Worm (Caenorhabditis elegans) whole organism, young adult: ENCODE data around the gene M162.5.
A peak's percentile ranks its signal among the peaks of the same experiment; 100 is the strongest.

ENCODE experiments used
- B0261.1 ChIP-seq: sonication (generic microtip); optimal IDR thresholded peaks from 2 replicates; lab custom pipeline; 2016; ENCODE audit warnings: mild to moderate bottlenecking, missing genetic modification characterization, moderate library complexity, missing compliant biosample characterization
- D2030.7 ChIP-seq: fragments of 200-800 bp; sonication (Bioruptor generic); IDR thresholded peaks from 2 replicates; pipeline ENCODE4 v1.3.6; 2022; ENCODE audit warnings: missing genetic modification reagents, missing genetic modification characterization, missing compliant biosample characterization
- F33H1.4 ChIP-seq: fragments of 200-800 bp; sonication (Bioruptor generic); IDR thresholded peaks from 2 replicates; pipeline ENCODE4 v1.3.6; 2022; ENCODE audit warnings: missing genetic modification reagents, missing genetic modification characterization, missing compliant biosample characterization
- F37B4.10 ChIP-seq: fragments of 200-800 bp; sonication (Bioruptor generic); IDR thresholded peaks from 2 replicates; pipeline ENCODE4 v1.3.6; 2022; ENCODE audit warnings: missing genetic modification characterization, missing compliant biosample characterization
- F57A8.1 ChIP-seq: fragments of 200-800 bp; sonication (Bioruptor generic); optimal IDR thresholded peaks from 2 replicates; lab custom pipeline; 2018; ENCODE audit warnings: mild to moderate bottlenecking, missing genetic modification characterization, moderate library complexity, missing compliant biosample characterization
- F57C9.4 ChIP-seq: sonication (generic microtip); optimal IDR thresholded peaks from 2 replicates; lab custom pipeline; 2017; ENCODE audit warnings: mild to moderate bottlenecking, missing genetic modification characterization, missing compliant biosample characterization
- Y53F4B.3 ChIP-seq: fragments of 200-800 bp; sonication (Bioruptor generic); IDR thresholded peaks from 2 replicates; pipeline ENCODE4 v1.3.6; 2022; ENCODE audit warnings: missing genetic modification reagents, missing genetic modification characterization, missing compliant biosample characterization
- Y56A3A.18 ChIP-seq: fragments of 200-800 bp; sonication (Bioruptor generic); IDR thresholded peaks from 2 replicates; pipeline ENCODE4 v1.3.6; 2022; ENCODE audit warnings: missing genetic modification reagents, missing genetic modification characterization, missing compliant biosample characterization
- Y67H2A.10 ChIP-seq: fragments of 200-800 bp; sonication (Bioruptor generic); conservative IDR thresholded peaks from 2 replicates; pipeline ENCODE4 v1.3.6; 2022; ENCODE audit warnings: missing genetic modification reagents, missing genetic modification characterization, missing compliant biosample characterization
- Y79H2A.3 ChIP-seq: fragments of 200-800 bp; sonication (Bioruptor generic); conservative IDR thresholded peaks from 2 replicates; pipeline ENCODE4 v1.3.6; 2022; ENCODE audit warnings: missing genetic modification reagents, missing genetic modification characterization, missing compliant biosample characterization
- akir-1 ChIP-seq: fragments of 200-800 bp; sonication (Bioruptor generic); optimal IDR thresholded peaks from 2 replicates; lab custom pipeline; 2018; ENCODE audit warnings: mild to moderate bottlenecking, missing genetic modification characterization, moderate library complexity, missing compliant biosample characterization
- aptf-2 ChIP-seq: fragments of 200-800 bp; sonication (Bioruptor generic); conservative IDR thresholded peaks from 2 replicates; pipeline ENCODE4 v1.3.6; 2022; ENCODE audit warnings: missing genetic modification reagents, missing genetic modification characterization, missing compliant biosample characterization
- bed-1 ChIP-seq: fragments of 200-800 bp; sonication (Bioruptor generic); IDR thresholded peaks from 2 replicates; pipeline ENCODE4 v1.3.6; 2022; ENCODE audit warnings: missing genetic modification reagents, missing genetic modification characterization, missing compliant biosample characterization
- ceh-58 ChIP-seq: fragments of 200-800 bp; sonication (Bioruptor generic); IDR thresholded peaks from 2 replicates; pipeline ENCODE4 v1.3.6; 2022; ENCODE audit warnings: missing genetic modification characterization, missing compliant biosample characterization
- die-1 ChIP-seq: sonication (generic microtip); optimal IDR thresholded peaks from 2 replicates; lab custom pipeline; 2016; ENCODE audit warnings: missing genotype, mild to moderate bottlenecking, missing genetic modification characterization, missing compliant biosample characterization
- dox-1 ChIP-seq: fragments of 200-800 bp; sonication (Bioruptor generic); IDR thresholded peaks from 2 replicates; pipeline ENCODE4 v1.3.6; 2022; ENCODE audit warnings: missing genetic modification reagents, missing genetic modification characterization, missing compliant biosample characterization
- hlh-12 ChIP-seq: sonication (generic microtip); optimal IDR thresholded peaks from 2 replicates; lab custom pipeline; 2016; ENCODE audit warnings: missing genetic modification characterization, missing compliant biosample characterization
- hlh-26 ChIP-seq: fragments of 200-800 bp; sonication (Bioruptor generic); conservative IDR thresholded peaks from 2 replicates; pipeline ENCODE4 v1.3.6; 2022; ENCODE audit warnings: missing genetic modification reagents, missing genetic modification characterization, missing compliant biosample characterization
- lin-26 ChIP-seq: fragments of 200-800 bp; sonication (Bioruptor generic); IDR thresholded peaks from 2 replicates; pipeline ENCODE4 v1.3.6; 2022; ENCODE audit warnings: missing genetic modification reagents, missing genetic modification characterization, missing compliant biosample characterization
- nfya-1 ChIP-seq: sonication (generic microtip); optimal IDR thresholded peaks from 2 replicates; lab custom pipeline; 2017; ENCODE audit warnings: antibody characterized with exemption, missing compliant biosample characterization, missing genetic modification characterization, borderline replicate concordance; ENCODE audit not compliant: insufficient read depth
- nhr-27 ChIP-seq: fragments of 200-800 bp; sonication (Bioruptor generic); optimal IDR thresholded peaks from 2 replicates; lab custom pipeline; 2018; ENCODE audit warnings: mild to moderate bottlenecking, missing genetic modification characterization, moderate library complexity, missing compliant biosample characterization
- nhr-80 ChIP-seq: sonication (generic microtip); optimal IDR thresholded peaks from 2 replicates; lab custom pipeline; 2016; ENCODE audit warnings: missing genetic modification characterization, missing compliant biosample characterization
- nhr-90 ChIP-seq: sonication (generic microtip); optimal IDR thresholded peaks from 2 replicates; lab custom pipeline; 2016; ENCODE audit warnings: missing genotype, mild to moderate bottlenecking, missing genetic modification characterization, missing compliant biosample characterization
- pha-4 ChIP-seq: fragments of 150-350 bp; sonication (generic microtip); optimal IDR thresholded peaks from 2 replicates; lab custom pipeline; 2014; ENCODE audit warnings: missing biosample characterization, missing genetic modification reagents, missing genetic modification characterization
- rec-8 ChIP-seq, 2 experiments: sonication (generic microtip); optimal IDR thresholded peaks; 2 replicates each; lab custom pipeline; 2016; ENCODE audit warnings: mild to moderate bottlenecking in 2 of 2, missing genetic modification characterization in 2 of 2, missing genetic modification reagents in 2 of 2, missing genotype in 2 of 2, missing biosample characterization in 1 of 2, missing compliant biosample characterization in 1 of 2, moderate library complexity in 1 of 2
- rpc-1 ChIP-seq, 2 experiments: fragments of 150-350 bp in 1 of 2; sonication (generic microtip) in 1 of 2; optimal IDR thresholded peaks; 2 replicates each; lab custom pipeline; 2014 to 2018; ENCODE audit warnings: missing biosample characterization in 1 of 2, missing genetic modification characterization in 1 of 2, missing genetic modification reagents in 1 of 2, missing genotype in 1 of 2
- unc-130 ChIP-seq: sonication (generic microtip); optimal IDR thresholded peaks from 2 replicates; lab custom pipeline; 2016; ENCODE audit warnings: missing genetic modification reagents, missing genetic modification characterization, missing compliant biosample characterization
- unc-62 ChIP-seq: fragments of 150-350 bp; optimal IDR thresholded peaks from 2 replicates; lab custom pipeline; 2014; ENCODE audit warnings: missing biosample characterization, missing genetic modification reagents, missing genetic modification characterization
- zfh-2 ChIP-seq: fragments of 200-800 bp; sonication (Bioruptor generic); conservative IDR thresholded peaks from 2 replicates; pipeline ENCODE4 v1.3.6; 2022; ENCODE audit warnings: missing genetic modification reagents, missing genetic modification characterization, missing compliant biosample characterization
- zim-3 ChIP-seq: sonication (generic microtip); optimal IDR thresholded peaks from 2 replicates; lab custom pipeline; 2017; ENCODE audit warnings: mild to moderate bottlenecking, missing genetic modification characterization, moderate library complexity, missing compliant biosample characterization

Gene M162.5

ce11 chrV:19751124-19751523 lies 9.7 kb upstream of the M162.5 start, which contains the start of gene clec-49:
TSS of gene clec-49 (minus strand) at chrV:19751226.
- no peak for TF ChIP-seq Y56A3A.18 (GFP tag; lab: Robert Waterston, UW)
- TF ChIP-seq unc-62 (GFP tag; lab: Kevin White, UChicago) = no peak
- no peak for TF ChIP-seq bed-1 (GFP tag; lab: Robert Waterston, UW)
- peak; percentile 72 for TF ChIP-seq nhr-80 (tag; lab: Kevin White, UChicago)
- TF ChIP-seq Y53F4B.3 (GFP tag; lab: Robert Waterston, UW) = no peak
- no peak for TF ChIP-seq Y79H2A.3

DNA sequence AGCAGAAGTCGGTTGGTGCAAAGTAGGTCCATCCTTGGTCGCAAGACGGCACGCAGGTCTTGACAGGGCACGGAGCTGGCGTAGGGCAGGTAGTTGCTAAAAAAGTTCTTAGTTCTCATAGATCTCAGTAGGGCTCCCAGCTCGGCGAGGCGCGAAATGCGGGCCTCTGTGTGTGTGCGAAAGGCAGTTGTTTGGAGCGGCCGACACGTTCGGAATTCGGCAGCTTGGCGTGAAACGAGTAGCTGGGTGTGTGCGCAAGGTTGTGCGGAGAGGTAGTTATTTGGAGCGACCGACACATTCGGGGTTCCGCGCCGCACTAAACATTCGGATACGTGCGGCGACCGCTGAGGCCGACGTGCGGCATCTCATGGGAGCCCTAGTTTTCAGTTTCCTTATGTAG lies 8.0 kb upstream of the M162.5 start:
- no peak for TF ChIP-seq nhr-27 (tag; lab: Kevin White, UChicago)
- peak; percentile 71; the same call in 1 of the 2 replicates for TF ChIP-seq zfh-2 (GFP tag; lab: Robert Waterston, UW)

- TF ChIP-seq pha-4 (tag; lab: Kevin White, UChicago) (no peak), nfya-1 (tag; lab: Kevin White, UChicago) (no peak), F57C9.4 (tag; lab: Kevin White, UChicago) (no peak), nhr-80 (tag; lab: Kevin White, UChicago) (peak; percentile 32), akir-1 (no peak)
Observed at ce11 chrV:19754331-19754730, 6.5 kb upstream of the M162.5 start.

- TF ChIP-seq D2030.7 (GFP tag; lab: Robert Waterston, UW) (no peak), dox-1 (GFP tag; lab: Robert Waterston, UW) (peak; percentile 49), hlh-12 (no peak), nhr-80 (tag; lab: Kevin White, UChicago) (peak; percentile 95)
- TF ChIP-seq, all 124 proteins: peak for 2
Observed at ce11 chrV:19755260-19755659, 5.6 kb upstream of the M162.5 start, which contains the start of gene clec-50. TSS of gene clec-50 (minus strand) at chrV:19755368.

ce11 chrV:19756253-19756652 lies 4.6 kb upstream of the M162.5 start, which contains the start of gene W04E12.9:
TSS of gene W04E12.9 (plus strand) at chrV:19756553.
- TF ChIP-seq ceh-58 (GFP tag; lab: Robert Waterston, UW) (no peak), aptf-2 (GFP tag; lab: Robert Waterston, UW) (no peak), nhr-90 (no peak), lin-26 (GFP tag; lab: Robert Waterston, UW) (no peak), nhr-27 (tag; lab: Kevin White, UChicago) (no peak), rec-8 (tag; optimal IDR thresholded peaks at IDR 0.05; lab: Kevin White, UChicago) (no peak), zim-3 (tag; lab: Kevin White, UChicago) (no peak), Y67H2A.10 (GFP tag; lab: Robert Waterston, UW) (no peak), F57A8.1 (GFP tag; lab: Kevin White, UChicago) (no peak), B0261.1 (tag; lab: Kevin White, UChicago) (no peak), unc-130 (GFP tag; lab: Kevin White, UChicago) (no peak), die-1 (tag; lab: Kevin White, UChicago) (no peak), F37B4.10 (GFP tag; lab: Robert Waterston, UW) (no peak), F33H1.4 (GFP tag; lab: Robert Waterston, UW) (no peak), pha-4 (tag; lab: Kevin White, UChicago) (no peak), rpc-1 (optimal IDR thresholded peaks at IDR 0.05; lab: Kevin White, UChicago) (no peak), rpc-1 (tag; optimal IDR thresholded peaks at IDR 0.05; lab: Kevin White, UChicago) (no peak), hlh-26 (GFP tag; lab: Robert Waterston, UW) (no peak)
